Worm (Caenorhabditis elegans) whole organism, L3 larva: ENCODE results near the gene spop-1.

Source experiments
- ceh-28 ChIP-seq: fragments of 150-350 bp; optimal IDR thresholded peaks from 2 replicates; lab custom pipeline; 2014; ENCODE audit warnings: missing biosample characterization, missing genetic modification reagents, missing genetic modification characterization
- egl-5 ChIP-seq: fragments of 150-350 bp; optimal IDR thresholded peaks from 2 replicates; lab custom pipeline; 2017; ENCODE audit warnings: missing biosample characterization, missing genetic modification reagents, missing genetic modification characterization, inconsistent platforms
- nfya-1 ChIP-seq: sonication (generic microtip); optimal IDR thresholded peaks from 2 replicates; lab custom pipeline; 2017; ENCODE audit warnings: missing genetic modification characterization, mild to moderate bottlenecking, missing compliant biosample characterization, antibody characterized with exemption, moderate library complexity; ENCODE audit not compliant: insufficient read depth
- skn-1 ChIP-seq: fragments of 150-350 bp; optimal IDR thresholded peaks from 2 replicates; lab custom pipeline; 2014; ENCODE audit warnings: missing biosample characterization, missing genetic modification characterization

- no peak for TF ChIP-seq skn-1 (tag; lab: Kevin White, UChicago)
- no peak for TF ChIP-seq egl-5 (tag; lab: Kevin White, UChicago)
- no peak for TF ChIP-seq nfya-1 (tag; lab: Kevin White, UChicago)
- no peak for TF ChIP-seq ceh-28 (tag; lab: Kevin White, UChicago)
Observed at ce11 chrIII:10078151-10078550, 19.7 kb downstream of the spop-1 start, which contains the start of gene T16G12.9.
